Worm (Caenorhabditis elegans): ENCODE measurements around the gene F42A8.1.

Gene F42A8.1

DNA sequence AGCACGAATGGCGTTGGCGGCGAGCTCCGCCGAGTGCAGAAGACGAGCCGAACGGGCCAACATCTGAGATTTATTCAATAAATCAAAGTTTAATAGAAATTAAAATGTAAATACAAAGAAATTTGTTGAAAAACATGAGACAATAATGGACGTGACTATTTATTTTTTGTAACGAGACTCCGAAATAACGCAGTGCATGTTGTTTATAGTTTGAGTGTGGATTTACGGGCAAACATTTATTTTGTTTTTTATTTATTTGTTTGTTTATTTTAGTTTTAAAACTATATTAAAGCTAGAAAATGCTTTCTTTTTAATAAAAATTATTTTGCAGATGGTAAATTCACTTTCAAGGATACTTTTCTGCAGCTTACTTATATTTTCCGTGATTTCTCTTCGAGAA, 6.3 kb upstream of the F42A8.1 start, which contains the start of the genes sdhb-1 and cup-15:
Gene sdhb-1 (minus strand): TSS at position 63 of the 400 bp plus-strand sequence.
Gene cup-15 (plus strand): TSS at position 332 of the 400 bp plus-strand sequence.
- TF ChIP-seq aha-1 (tag) (no peak), lim-7 (GFP tag; IDR thresholded peaks at IDR 0.05) (no peak), R02D3.7 (tag; optimal IDR thresholded peaks at IDR 0.05) (peak; percentile 76), Y75B8A.6 (GFP tag; IDR thresholded peaks at IDR 0.05) (no peak), gei-8 (GFP tag; optimal IDR thresholded peaks at IDR 0.05) (no peak), nhr-237 (tag; optimal IDR thresholded peaks at IDR 0.05) (no peak), ztf-7 (tag; optimal IDR thresholded peaks at IDR 0.05) (no peak), ceh-32 (tag; optimal IDR thresholded peaks at IDR 0.05; ENCODE audit: poor library complexity) (no peak), mxl-3 (GFP tag; optimal IDR thresholded peaks at IDR 0.05) (no peak), nhr-10 (tag; optimal IDR thresholded peaks at IDR 0.05) (no peak), nhr-76 (tag; optimal IDR thresholded peaks at IDR 0.05) (no peak), fkh-10 (GFP tag; optimal IDR thresholded peaks at IDR 0.05) (no peak), hif-1 (tag; optimal IDR thresholded peaks at IDR 0.05) (peak in 1 of 2 experiments; percentile 88), hlh-11 (tag; optimal IDR thresholded peaks at IDR 0.05) (no peak), lsy-2 (tag; optimal IDR thresholded peaks at IDR 0.05) (peak in 1 of 2 experiments; percentile 41), zip-11 (GFP tag; IDR thresholded peaks at IDR 0.05) (no peak), ztf-11 (tag; optimal IDR thresholded peaks at IDR 0.05) (no peak), F44E2.7 (GFP tag; IDR thresholded peaks at IDR 0.05) (no peak), zag-1 (tag; optimal IDR thresholded peaks at IDR 0.05) (no peak), nhr-77 (tag; optimal IDR thresholded peaks at IDR 0.05) (peak; percentile 3), dmd-8 (GFP tag; IDR thresholded peaks at IDR 0.05) (no peak), tra-1 (GFP tag; IDR thresholded peaks at IDR 0.05) (no peak), F10B5.3 (tag; optimal IDR thresholded peaks at IDR 0.05) (no peak), rbr-2 (tag; optimal IDR thresholded peaks at IDR 0.05) (no peak), ceh-82 (tag; optimal IDR thresholded peaks at IDR 0.05) (no peak), saeg-2 (GFP tag; IDR thresholded peaks at IDR 0.05) (no peak), Y48G9A.11 (GFP tag; IDR thresholded peaks at IDR 0.05) (peak; percentile 73), F26F4.8 (GFP tag; conservative IDR thresholded peaks at IDR 0.05) (no peak), pha-4 (GFP tag; IDR thresholded peaks at IDR 0.05) (no peak), pha-4 (tag; optimal IDR thresholded peaks at IDR 0.05) (no peak), daf-8 (GFP tag; IDR thresholded peaks at IDR 0.05) (no peak), daf-16 (GFP tag; optimal IDR thresholded peaks at IDR 0.05) (no peak), daf-16 (tag; optimal IDR thresholded peaks at IDR 0.05) (peak; percentile 27), T20F7.1 (GFP tag; optimal IDR thresholded peaks at IDR 0.05) (peak; percentile 91), lin-29 (GFP tag; IDR thresholded peaks at IDR 0.05) (no peak), madf-5 (GFP tag; IDR thresholded peaks at IDR 0.05) (no peak), pqm-1 (tag; optimal IDR thresholded peaks at IDR 0.05) (no peak), egl-43 (GFP tag; IDR thresholded peaks at IDR 0.05) (no peak), skn-1 (tag; optimal IDR thresholded peaks at IDR 0.05) (no peak), snpc-1.2 (GFP tag; IDR thresholded peaks at IDR 0.05) (no peak), hlh-30 (tag; optimal IDR thresholded peaks at IDR 0.05; ENCODE audit: insufficient read depth) (peak; percentile 25), F49E8.2 (tag; optimal IDR thresholded peaks at IDR 0.05; ENCODE audit: borderline replicate concordance) (no peak)

- TF ChIP-seq ceh-28 (tag; optimal IDR thresholded peaks at IDR 0.05) (no peak), unc-62 (GFP tag; optimal IDR thresholded peaks at IDR 0.05 in 1 of 2) (peak in 1 of 2 experiments; percentile 96), unc-62 (tag; optimal IDR thresholded peaks at IDR 0.05) (no peak)
These were observed 1.1 kb upstream of the F42A8.1 start for ce11 chrII:9347444-9347843.

Data from whole organism, L4 larva.